Worm (Caenorhabditis elegans): ENCODE measurements around the gene gcn-2.

- no peak for TF ChIP-seq egl-27 (tag; optimal IDR thresholded peaks at IDR 0.05)
- no peak for TF ChIP-seq lin-11 (tag; optimal IDR thresholded peaks at IDR 0.05)
- TF ChIP-seq ama-1 (optimal IDR thresholded peaks at IDR 0.05): no peak
- TF ChIP-seq ztf-1 (GFP tag; conservative IDR thresholded peaks at IDR 0.05): no peak
- no peak for TF ChIP-seq fos-1 (tag; optimal IDR thresholded peaks at IDR 0.05)
- TF ChIP-seq ztf-11 (tag; optimal IDR thresholded peaks at IDR 0.05): no peak
- no peak for TF ChIP-seq nhr-11 (tag; optimal IDR thresholded peaks at IDR 0.05)
- TF ChIP-seq ceh-82 (tag; optimal IDR thresholded peaks at IDR 0.05): no peak
- no peak for TF ChIP-seq zag-1 (tag; optimal IDR thresholded peaks at IDR 0.05)
- TF ChIP-seq crh-2 (tag; optimal IDR thresholded peaks at IDR 0.05): no peak
- no peak for TF ChIP-seq lin-13 (GFP tag; optimal IDR thresholded peaks at IDR 0.05)
These were observed 7.9 kb downstream of the gcn-2 start for ce11 chrII:13091857-13092256.

Measured in whole organism, L2 larva.